Worm (Caenorhabditis elegans) whole organism, L3 larva: ENCODE data around the gene T12G3.2.

ENCODE experiments used
- R02D3.7 ChIP-seq: fragments of 150-350 bp; optimal IDR thresholded peaks from 2 replicates; lab custom pipeline; 2014; ENCODE audit warnings: missing biosample characterization, missing genetic modification characterization
- aly-2 ChIP-seq: fragments of 150-350 bp; optimal IDR thresholded peaks from 2 replicates; lab custom pipeline; 2014; ENCODE audit warnings: missing biosample characterization, missing genetic modification characterization
- egl-5 ChIP-seq: fragments of 150-350 bp; optimal IDR thresholded peaks from 2 replicates; lab custom pipeline; 2017; ENCODE audit warnings: missing biosample characterization, missing genetic modification reagents, missing genetic modification characterization, inconsistent platforms
- elt-1 ChIP-seq: fragments of 150-350 bp; optimal IDR thresholded peaks from 2 replicates; lab custom pipeline; 2014; ENCODE audit warnings: missing biosample characterization, missing genetic modification characterization
- fos-1 ChIP-seq: fragments of 150-350 bp; optimal IDR thresholded peaks from 2 replicates; lab custom pipeline; 2014; ENCODE audit warnings: missing biosample characterization, missing genetic modification characterization
- lin-15B ChIP-seq: fragments of 150-350 bp; optimal IDR thresholded peaks from 2 replicates; lab custom pipeline; 2014; ENCODE audit warnings: missing biosample characterization, missing genetic modification characterization
- nhr-11 ChIP-seq: fragments of 150-350 bp; optimal IDR thresholded peaks from 2 replicates; lab custom pipeline; 2014; ENCODE audit warnings: missing biosample characterization, missing genetic modification characterization
- nhr-12 ChIP-seq: fragments of 150-350 bp; optimal IDR thresholded peaks from 2 replicates; lab custom pipeline; 2014; ENCODE audit warnings: missing biosample characterization, missing genetic modification characterization
- nhr-237 ChIP-seq: fragments of 150-350 bp; optimal IDR thresholded peaks from 2 replicates; lab custom pipeline; 2014; ENCODE audit warnings: missing biosample characterization, missing genetic modification characterization
- ztf-11 ChIP-seq: fragments of 150-350 bp; optimal IDR thresholded peaks from 2 replicates; lab custom pipeline; 2014; ENCODE audit warnings: missing biosample characterization, missing genetic modification characterization

- no peak for TF ChIP-seq nhr-237 (tag; lab: Kevin White, UChicago)
- TF ChIP-seq nhr-12 (tag; lab: Kevin White, UChicago) = no peak
- TF ChIP-seq elt-1 (tag; lab: Kevin White, UChicago) = no peak
- no peak for TF ChIP-seq nhr-11 (tag; lab: Kevin White, UChicago)
- TF ChIP-seq R02D3.7 (tag; lab: Kevin White, UChicago) = no peak
- TF ChIP-seq aly-2 (tag; lab: Kevin White, UChicago) = no peak
- no peak for TF ChIP-seq fos-1 (tag; lab: Kevin White, UChicago)
- TF ChIP-seq ztf-11 (tag; lab: Kevin White, UChicago) = no peak
- TF ChIP-seq lin-15B (tag; lab: Kevin White, UChicago) = peak; percentile 81
- peak; percentile 26 for TF ChIP-seq egl-5 (tag; lab: Kevin White, UChicago)
Observed at ce11 chrIV:12088898-12089297, 42.1 kb upstream of the T12G3.2 start.
